Worm (Caenorhabditis elegans) whole organism, L4/young adult: ENCODE measurements around the gene F19B6.3.

Source experiments
- W03F9.2 ChIP-seq: fragments of 150-350 bp; optimal IDR thresholded peaks from 2 replicates; lab custom pipeline; 2014; ENCODE audit warnings: missing biosample characterization, missing genetic modification characterization
- dao-5 ChIP-seq: sonication (generic microtip); optimal IDR thresholded peaks from 2 replicates; lab custom pipeline; 2016; ENCODE audit warnings: missing genotype, missing genetic modification characterization, moderate library complexity, missing compliant biosample characterization
- him-1 ChIP-seq: sonication (generic microtip); optimal IDR thresholded peaks from 2 replicates; lab custom pipeline; 2016; ENCODE audit warnings: missing genotype, missing genetic modification reagents, missing genetic modification characterization, missing compliant biosample characterization

F19B6.3 gene

DNA sequence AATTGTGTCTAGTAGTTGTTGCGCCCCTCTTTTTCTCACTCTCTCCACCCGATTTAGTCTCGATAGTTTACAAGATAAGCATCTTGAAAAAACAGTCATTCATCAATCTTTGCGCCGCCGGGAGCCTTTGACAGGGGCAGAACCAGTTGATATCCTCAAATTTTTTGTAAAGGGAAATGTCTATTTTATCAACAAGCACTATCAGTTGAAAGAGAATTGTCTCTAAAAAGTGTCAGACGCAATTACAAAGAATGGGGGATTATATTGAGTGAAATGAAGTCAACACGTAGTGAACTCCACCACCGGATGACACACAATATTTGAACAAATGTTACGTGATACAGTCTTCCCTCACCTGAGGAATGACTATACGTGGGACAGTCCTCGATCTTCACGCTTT lies 7.1 kb downstream of the F19B6.3 start:
- TF ChIP-seq W03F9.2 (tag; lab: Kevin White, UChicago) (no peak), dao-5 (tag; lab: Kevin White, UChicago) (no peak), him-1 (no peak)

ce11 chrIV:12334708-12335107 lies 7.7 kb downstream of the F19B6.3 start:
- no peak for TF ChIP-seq dao-5 (tag; lab: Kevin White, UChicago)

- TF ChIP-seq W03F9.2 (tag; lab: Kevin White, UChicago) (no peak), dao-5 (tag; lab: Kevin White, UChicago) (no peak), him-1 (no peak)
Measured at ce11 chrIV:12335248-12335647, 8.2 kb downstream of the F19B6.3 start.

DNA sequence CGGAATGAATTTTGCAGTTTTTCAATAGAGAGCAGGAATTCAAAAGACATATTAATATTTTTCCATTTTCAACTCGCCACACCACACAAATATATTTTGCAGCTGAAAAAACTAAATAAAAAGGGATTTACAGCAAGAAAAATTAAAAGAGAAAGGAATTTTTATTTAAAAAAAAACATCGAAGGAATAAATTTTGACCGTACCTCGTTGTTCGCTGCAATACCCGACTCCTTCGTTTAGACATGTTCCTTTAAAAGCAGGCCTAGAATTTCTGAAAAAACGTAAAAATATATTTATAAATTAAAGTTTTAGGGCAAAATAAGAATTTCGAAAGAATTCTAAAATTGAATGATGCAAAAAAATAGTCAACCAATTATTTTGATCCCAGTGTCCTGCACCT lies 8.8 kb downstream of the F19B6.3 start, which contains the start of gene F19B6.1:
TSS of gene F19B6.1 (minus strand) at position 278 of the 400 bp plus-strand sequence.
- TF ChIP-seq him-1: no peak

DNA sequence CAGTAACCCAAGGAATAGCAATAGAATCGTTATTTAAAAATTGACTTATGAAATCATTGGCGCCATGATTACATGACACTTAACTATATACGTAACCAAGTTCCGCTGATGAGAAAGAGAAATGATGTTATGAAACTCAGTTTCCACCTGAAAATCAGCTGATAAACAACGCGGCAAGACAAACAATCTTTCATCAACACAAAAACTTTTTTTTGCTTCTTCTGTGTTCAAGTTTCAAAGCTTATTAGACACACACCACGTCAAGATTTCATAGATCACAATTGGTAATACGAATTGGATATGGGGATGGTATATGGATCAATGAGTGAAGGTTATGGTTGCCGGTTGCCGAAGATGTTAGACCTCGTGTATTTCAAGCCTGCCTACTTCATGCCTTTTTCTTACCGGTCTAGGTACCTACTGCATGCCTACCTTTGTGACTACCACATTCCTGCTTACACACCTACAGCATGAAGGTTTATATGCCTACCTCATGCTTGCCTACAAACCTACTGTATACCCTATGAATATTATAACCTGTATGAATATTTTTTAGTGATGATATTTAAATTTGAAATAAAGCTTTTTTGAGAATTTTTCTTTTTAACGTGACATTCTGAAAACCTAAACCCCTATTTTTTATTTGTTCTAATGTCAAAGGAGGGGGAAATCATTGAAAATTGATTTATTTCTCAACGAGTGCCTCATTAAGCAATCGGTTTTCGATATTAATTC lies 10.0 kb downstream of the F19B6.3 start, which contains the start of the genes F19B6.10 and wht-5:
TSS of gene F19B6.10 (plus strand) at position 301 of the 735 bp plus-strand sequence.
TSS of gene wht-5 (plus strand) at position 685 of the 735 bp plus-strand sequence.
- TF ChIP-seq him-1 (no peak), dao-5 (tag; lab: Kevin White, UChicago) (no peak), W03F9.2 (tag; lab: Kevin White, UChicago) (no peak)

- TF ChIP-seq him-1 (no peak), W03F9.2 (tag; lab: Kevin White, UChicago) (no peak), dao-5 (tag; lab: Kevin White, UChicago) (no peak)
Measured at ce11 chrIV:12340885-12341284, 13.9 kb downstream of the F19B6.3 start.

ce11 chrIV:12349639-12350038 lies 22.6 kb downstream of the F19B6.3 start, which contains the start of gene best-22:
Gene best-22, plus strand, starts transcription at chrIV:12349939.
- TF ChIP-seq him-1: no peak
- TF ChIP-seq dao-5 (tag; lab: Kevin White, UChicago): no peak
- TF ChIP-seq W03F9.2 (tag; lab: Kevin White, UChicago): no peak

ce11 chrIV:12350235-12350634 lies 23.2 kb downstream of the F19B6.3 start:
- TF ChIP-seq dao-5 (tag; lab: Kevin White, UChicago): no peak
- no peak for TF ChIP-seq W03F9.2 (tag; lab: Kevin White, UChicago)
- TF ChIP-seq him-1: no peak

- TF ChIP-seq dao-5 (tag; lab: Kevin White, UChicago) (no peak), him-1 (no peak), W03F9.2 (tag; lab: Kevin White, UChicago) (no peak)
Measured at ce11 chrIV:12359979-12360378, 32.9 kb downstream of the F19B6.3 start.

DNA sequence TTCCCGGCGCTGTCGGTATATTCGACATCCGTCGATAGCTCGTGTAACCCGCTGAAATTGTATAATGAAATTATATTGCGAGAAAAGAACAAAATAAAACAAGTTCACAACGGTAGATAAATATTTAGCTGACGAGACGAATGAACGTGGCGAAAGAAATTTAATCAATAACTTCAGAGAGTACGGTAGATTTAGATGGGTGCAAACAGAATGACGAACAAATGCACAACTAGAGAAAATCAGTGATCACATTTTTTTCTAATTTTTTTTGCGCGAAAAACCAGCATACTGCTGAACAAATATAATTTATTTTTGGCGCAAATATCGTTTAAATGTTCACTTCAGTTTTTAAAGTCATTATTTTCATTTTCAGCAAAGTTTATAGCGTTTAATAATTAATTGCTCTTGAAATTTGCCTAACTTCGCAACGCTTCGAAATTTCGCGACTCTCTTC lies 33.7 kb downstream of the F19B6.3 start, which contains the start of gene sec-24.2:
TSS of gene sec-24.2 (minus strand) at position 51 of the 454 bp plus-strand sequence.
- TF ChIP-seq him-1 (no peak), dao-5 (tag; lab: Kevin White, UChicago) (no peak), W03F9.2 (tag; lab: Kevin White, UChicago) (no peak)

DNA sequence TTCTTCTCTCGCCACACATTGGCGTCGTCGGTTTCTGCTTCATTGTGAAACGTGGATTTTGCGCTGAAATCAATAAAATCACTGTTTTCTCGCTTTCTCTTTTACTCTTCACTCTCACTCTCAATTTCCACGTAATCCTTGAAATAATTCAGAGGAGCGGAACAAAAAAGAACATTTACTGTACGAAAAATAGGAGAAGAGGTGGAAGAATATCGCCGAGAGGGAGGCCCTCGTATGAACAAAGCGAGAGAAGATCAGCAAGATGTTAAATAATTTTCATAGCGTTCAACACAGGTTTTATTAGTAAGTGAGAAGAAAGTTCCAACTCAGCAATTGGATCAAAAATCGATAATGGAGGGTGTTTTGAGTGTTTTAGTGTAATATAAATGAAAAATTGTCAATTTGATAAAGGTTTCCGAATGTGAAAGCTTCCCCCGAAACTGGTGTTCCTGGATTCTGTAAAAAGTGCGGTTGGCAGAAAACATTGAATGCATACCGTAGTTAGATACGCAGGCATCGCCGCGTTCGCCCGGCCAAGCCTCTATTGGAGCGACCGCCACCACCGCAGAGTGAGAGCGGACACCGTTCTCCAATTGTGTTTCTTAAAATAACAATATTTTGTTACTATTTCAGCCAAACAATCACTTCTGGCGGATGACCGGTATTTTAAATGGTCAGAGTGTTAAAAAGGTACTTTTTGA lies 34.5 kb downstream of the F19B6.3 start, which contains the start of the genes ccr-4 and ZC518.8:
TSS of gene ccr-4 (plus strand) at position 151 of the 701 bp plus-strand sequence.
TSS of gene ZC518.8 (minus strand) at position 517 of the 701 bp plus-strand sequence.
- TF ChIP-seq W03F9.2 (tag; lab: Kevin White, UChicago) (no peak), him-1 (no peak)

DNA sequence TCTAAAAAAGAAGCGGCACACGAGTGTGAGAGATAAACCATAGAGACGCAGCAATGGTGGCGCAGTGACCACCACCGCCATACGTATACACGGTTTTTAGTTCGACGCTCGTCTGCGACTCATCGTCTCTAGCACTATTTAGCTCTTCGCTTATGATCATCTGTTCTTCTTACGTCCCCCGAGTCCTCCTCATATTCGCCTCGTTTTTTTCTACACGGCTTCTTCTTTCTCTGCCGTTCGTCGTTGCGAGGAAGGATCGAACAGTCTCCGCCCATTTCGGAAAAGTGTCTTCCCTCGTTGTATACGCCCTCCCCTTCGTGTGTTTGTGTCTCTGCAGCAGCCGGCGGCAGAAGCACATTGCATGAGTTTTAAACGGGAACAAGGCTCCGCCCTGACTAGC lies 37.9 kb downstream of the F19B6.3 start:
- TF ChIP-seq dao-5 (tag; lab: Kevin White, UChicago): no peak
- no peak for TF ChIP-seq W03F9.2 (tag; lab: Kevin White, UChicago)
- no peak for TF ChIP-seq him-1

- TF ChIP-seq W03F9.2 (tag; lab: Kevin White, UChicago) (no peak), him-1 (no peak), dao-5 (tag; lab: Kevin White, UChicago) (no peak)
Measured at ce11 chrIV:12366571-12366970, 39.5 kb downstream of the F19B6.3 start.

- TF ChIP-seq him-1 (no peak), W03F9.2 (tag; lab: Kevin White, UChicago) (no peak), dao-5 (tag; lab: Kevin White, UChicago) (no peak)
Measured at ce11 chrIV:12371340-12371739, 44.3 kb downstream of the F19B6.3 start.
